Fruit fly (Drosophila melanogaster) whole organism, prepupa: Measurements from ENCODE around the gene Gnpnat.

Experiments
- CG6276 ChIP-seq: fragments of 200-800 bp; sonication (Bioruptor generic); optimal IDR thresholded peaks from 2 replicates; lab custom pipeline; 2017; ENCODE audit warnings: missing biosample characterization, mild to moderate bottlenecking, missing genetic modification characterization
- ss ChIP-seq, 2 experiments: fragments of 200-800 bp; sonication (Bioruptor generic); optimal IDR thresholded peaks; 2 replicates in 1 of 2; 3 replicates in 1 of 2; lab custom pipeline; 2017 to 2018; ENCODE audit warnings: mild to moderate bottlenecking in 2 of 2, missing biosample characterization in 2 of 2, missing genetic modification characterization in 2 of 2, moderate library complexity in 1 of 2

- TF ChIP-seq CG6276 (no peak), ss (GFP tag; optimal IDR thresholded peaks at IDR 0.05; lab: Kevin White, UChicago) (no peak)
These were observed 29.8 kb upstream of the Gnpnat start for dm6 chr3R:29708322-29708721.
